Worm (Caenorhabditis elegans): ENCODE measurements around the gene osg-1.

Gene osg-1

DNA sequence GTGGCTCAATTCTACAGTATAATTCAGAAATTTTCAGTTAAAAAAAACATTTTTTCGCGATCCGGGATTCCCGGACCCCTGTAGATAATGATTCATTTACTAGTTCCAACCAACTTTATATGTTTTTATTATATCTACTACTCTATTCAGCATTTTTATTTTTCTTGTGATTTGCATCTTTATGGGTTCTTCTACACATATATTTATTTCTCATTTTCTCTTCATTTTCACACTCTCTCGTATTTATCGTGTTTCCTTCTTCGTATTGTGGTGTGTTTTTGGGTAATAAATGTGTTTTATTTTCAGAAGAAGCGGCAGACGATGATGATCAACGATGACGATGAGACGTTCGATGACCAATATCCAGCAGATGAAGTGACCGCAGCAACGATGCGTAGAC is 23.3 kb upstream of the osg-1 start, which contains the start of gene F48E8.2:
Gene F48E8.2, plus strand, starts transcription at position 301 of the 400 bp plus-strand sequence.
- TF ChIP-seq fkh-2 (tag; optimal IDR thresholded peaks at IDR 0.05) (no peak), elt-3 (tag; optimal IDR thresholded peaks at IDR 0.05) (no peak), ceh-28 (tag; optimal IDR thresholded peaks at IDR 0.05) (no peak), jun-1 (tag; optimal IDR thresholded peaks at IDR 0.05) (no peak), aly-2 (tag; optimal IDR thresholded peaks at IDR 0.05) (no peak), sea-2 (GFP tag; optimal IDR thresholded peaks at IDR 0.05) (no peak), nhr-11 (tag; optimal IDR thresholded peaks at IDR 0.05) (no peak), snpc-4 (tag; optimal IDR thresholded peaks at IDR 0.05) (no peak), lin-15B (tag; optimal IDR thresholded peaks at IDR 0.05) (no peak), mdl-1 (tag; optimal IDR thresholded peaks at IDR 0.05) (no peak), mml-1 (tag; optimal IDR thresholded peaks at IDR 0.05) (no peak), ceh-9 (tag; optimal IDR thresholded peaks at IDR 0.05) (no peak), R02D3.7 (tag; optimal IDR thresholded peaks at IDR 0.05) (no peak), nhr-77 (tag; optimal IDR thresholded peaks at IDR 0.05) (no peak), nhr-25 (tag; optimal IDR thresholded peaks at IDR 0.05) (no peak)

DNA sequence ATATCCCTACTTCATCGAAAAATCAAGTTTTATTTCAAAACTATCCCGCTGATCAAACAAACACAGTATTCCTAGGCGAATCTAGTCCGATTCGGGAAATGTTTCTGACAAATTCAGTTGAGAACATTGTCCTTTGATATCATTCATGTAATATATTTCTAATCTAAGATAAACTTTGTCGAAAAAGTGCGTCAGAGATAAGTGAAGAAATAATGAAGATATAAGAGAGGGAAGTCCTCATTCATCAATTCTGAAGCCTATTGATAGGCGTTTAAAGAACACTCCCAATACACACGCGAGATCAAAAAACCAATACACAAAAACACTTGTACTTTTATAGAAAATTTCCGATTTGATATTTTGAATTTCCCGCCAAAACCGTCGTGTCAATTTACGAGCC is 22.5 kb upstream of the osg-1 start:
- TF ChIP-seq nhr-25 (tag; optimal IDR thresholded peaks at IDR 0.05), result peak; percentile 19
- TF ChIP-seq elt-3 (tag; optimal IDR thresholded peaks at IDR 0.05), result peak; percentile 49 to 90 (median 88)
- no peak for TF ChIP-seq jun-1 (tag; optimal IDR thresholded peaks at IDR 0.05)
- no peak for TF ChIP-seq nhr-11 (tag; optimal IDR thresholded peaks at IDR 0.05)

DNA sequence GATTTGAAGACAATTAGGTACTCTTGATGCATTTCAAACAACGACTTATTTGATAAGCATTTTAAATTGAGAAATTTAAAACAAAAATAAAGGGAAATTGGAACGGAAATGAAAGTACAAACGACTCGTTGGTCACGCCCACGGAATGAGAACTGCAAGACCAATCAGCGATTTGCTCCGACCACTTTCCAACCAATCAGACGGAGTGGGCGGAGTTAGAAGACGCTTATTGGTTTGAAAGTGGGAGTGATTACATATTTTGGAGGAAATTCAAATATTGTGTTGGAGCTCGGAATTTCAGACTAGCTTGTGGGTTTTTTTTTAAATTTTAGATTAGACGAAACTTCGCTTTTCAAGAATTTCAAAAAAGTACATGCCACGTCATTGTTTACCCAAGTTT is 18.3 kb upstream of the osg-1 start:
- no peak for TF ChIP-seq lin-39 (tag; optimal IDR thresholded peaks at IDR 0.05)
- peak; percentile 99 for TF ChIP-seq nfya-1 (tag; optimal IDR thresholded peaks at IDR 0.05; ENCODE audit: insufficient read depth)

DNA sequence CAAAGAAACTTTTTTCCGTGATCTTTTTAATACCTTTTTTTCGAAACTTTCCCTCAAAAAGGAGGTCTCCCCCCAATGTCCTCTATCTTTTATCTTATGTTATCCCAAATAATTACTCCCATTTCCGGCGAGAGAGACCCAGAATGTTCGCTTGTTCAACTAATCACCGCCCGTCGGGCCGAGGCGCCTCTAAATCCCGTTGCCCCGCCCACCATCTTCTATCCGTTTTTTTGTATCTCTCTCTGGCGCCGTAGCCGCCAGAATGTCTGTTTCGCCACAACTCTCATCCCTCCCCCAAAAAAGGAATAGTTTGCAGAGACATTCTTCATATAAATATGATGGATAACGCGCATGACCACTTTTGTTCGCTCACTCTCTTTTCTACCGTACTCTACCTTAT is 14.7 kb upstream of the osg-1 start:
- TF ChIP-seq unc-62 (GFP tag; optimal IDR thresholded peaks at IDR 0.05) (no peak), pha-4 (tag; optimal IDR thresholded peaks at IDR 0.05) (no peak), nhr-23 (tag; optimal IDR thresholded peaks at IDR 0.05) (peak; percentile 82), nfya-1 (tag; optimal IDR thresholded peaks at IDR 0.05; ENCODE audit: insufficient read depth) (peak; percentile 48), nhr-43 (tag; optimal IDR thresholded peaks at IDR 0.05; ENCODE audit: poor library complexity, severe bottlenecking) (peak; percentile 56)

DNA sequence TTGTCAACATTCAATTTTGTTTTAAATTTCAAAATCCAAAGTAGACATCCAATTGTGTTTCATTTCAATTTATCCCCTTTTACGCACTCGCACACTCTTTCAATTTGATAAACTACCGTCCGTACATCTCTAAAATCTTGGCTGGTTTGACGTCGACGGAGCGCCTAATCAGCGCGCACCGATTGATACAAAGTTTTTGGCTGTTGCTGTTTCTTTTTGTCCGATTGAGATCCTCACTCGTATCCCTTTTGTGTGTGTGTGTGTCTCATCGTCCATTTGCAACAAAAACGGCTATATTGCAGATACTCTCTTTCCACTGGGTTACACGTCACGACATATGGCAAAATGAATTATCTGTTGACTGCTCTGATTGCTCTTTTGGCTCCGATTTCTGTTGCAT is 13.2 kb upstream of the osg-1 start, which contains the start of gene lon-1:
Gene lon-1, plus strand, starts transcription at position 301 of the 400 bp plus-strand sequence.
- TF ChIP-seq lsy-12 (tag; optimal IDR thresholded peaks at IDR 0.05), result no peak
- peak; percentile 15 for TF ChIP-seq nhr-23 (tag; optimal IDR thresholded peaks at IDR 0.05)

DNA sequence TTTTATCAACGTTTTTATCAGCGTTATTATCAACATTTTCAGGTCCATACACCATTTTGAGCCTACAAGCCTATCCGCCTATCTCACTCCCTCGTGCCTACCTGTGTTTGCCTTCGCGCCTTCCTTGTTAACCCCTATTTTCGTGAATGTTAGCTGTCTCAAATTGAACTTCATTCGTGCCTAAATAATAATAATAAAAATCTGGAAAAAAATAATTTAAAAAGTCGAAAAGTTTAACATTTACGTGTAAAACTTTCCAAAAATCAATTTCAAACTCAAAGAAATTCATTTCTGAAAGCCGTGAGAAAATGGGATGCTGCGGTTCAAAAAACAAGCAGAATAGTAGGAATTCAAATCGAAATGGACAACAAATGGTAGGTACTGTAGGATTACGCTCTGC is 9.3 kb upstream of the osg-1 start, which contains the start of gene R02F2.10:
Gene R02F2.10, plus strand, starts transcription at position 301 of the 400 bp plus-strand sequence.
- TF ChIP-seq nhr-76 (tag; optimal IDR thresholded peaks at IDR 0.05), result no peak
- no peak for TF ChIP-seq mdl-1 (tag; optimal IDR thresholded peaks at IDR 0.05)
- no peak for TF ChIP-seq egl-5 (tag; optimal IDR thresholded peaks at IDR 0.05)
- no peak for TF ChIP-seq ceh-16 (tag; optimal IDR thresholded peaks at IDR 0.05)
- no peak for TF ChIP-seq aly-2 (tag; optimal IDR thresholded peaks at IDR 0.05)
- TF ChIP-seq lsy-12 (tag; optimal IDR thresholded peaks at IDR 0.05), result no peak
- TF ChIP-seq ama-1 (optimal IDR thresholded peaks at IDR 0.05), result no peak
- no peak for TF ChIP-seq elt-2 (tag; optimal IDR thresholded peaks at IDR 0.05)

DNA sequence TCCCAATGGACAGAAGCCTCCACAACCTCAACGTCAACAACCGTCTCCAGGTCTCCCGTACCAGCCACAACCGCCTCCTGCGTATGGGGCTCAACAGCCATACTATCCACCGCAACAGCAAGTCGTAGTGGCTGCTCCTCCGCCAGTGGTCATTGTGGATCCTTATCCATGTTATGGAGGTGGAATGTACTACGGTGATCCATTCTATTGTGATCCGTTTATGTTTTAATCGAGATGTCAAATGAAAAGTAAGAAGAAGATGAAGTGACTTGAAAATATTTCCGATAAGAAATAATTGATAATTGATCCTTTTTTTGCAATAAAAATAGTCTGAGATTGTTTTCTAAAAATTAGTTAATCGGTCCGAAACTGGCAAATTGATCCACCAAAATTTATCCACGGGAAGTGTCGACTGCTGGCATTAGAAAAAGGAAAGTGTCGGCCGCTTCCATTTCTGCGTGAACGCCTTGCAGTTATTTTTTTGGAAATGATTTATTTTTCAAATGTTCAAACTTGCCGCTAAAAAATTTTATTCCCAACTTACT is 8.5 kb upstream of the osg-1 start, which contains the start of the genes R02F2.6 and R02F2.5:
Gene R02F2.6, minus strand, starts transcription at position 101 of the 545 bp plus-strand sequence.
Gene R02F2.5, plus strand, starts transcription at position 495 of the 545 bp plus-strand sequence.
- TF ChIP-seq hmg-11 (tag; optimal IDR thresholded peaks at IDR 0.05), result no peak

All from whole organism, L3 larva.